Fruit fly (Drosophila melanogaster) whole organism, prepupa: ENCODE measurements around the gene Gad1.

Source experiments
- Blimp-1 ChIP-seq: fragments of 200-800 bp; sonication (Bioruptor generic); optimal IDR thresholded peaks from 3 replicates; lab custom pipeline; 2017; ENCODE audit warnings: missing biosample characterization, missing genetic modification characterization, mild to moderate bottlenecking, moderate library complexity, missing genetic modification reagents
- CG10631 ChIP-seq: fragments of 200-800 bp; sonication (Bioruptor generic); optimal IDR thresholded peaks from 2 replicates; lab custom pipeline; 2016; ENCODE audit warnings: missing biosample characterization, missing genetic modification characterization
- CG10669 ChIP-seq: fragments of 200-800 bp; sonication (Bioruptor generic); optimal IDR thresholded peaks from 3 replicates; lab custom pipeline; 2018; ENCODE audit warnings: missing biosample characterization, mild to moderate bottlenecking, missing genetic modification characterization, moderate library complexity
- CG11294 ChIP-seq: fragments of 200-800 bp; sonication (Bioruptor generic); IDR thresholded peaks from 2 replicates; pipeline ENCODE4 v1.3.6; 2022; ENCODE audit warnings: missing biosample characterization, missing genetic modification characterization
- CG1621 ChIP-seq: fragments of 200-800 bp; sonication (Bioruptor generic); optimal IDR thresholded peaks from 3 replicates; lab custom pipeline; 2018; ENCODE audit warnings: missing biosample characterization, mild to moderate bottlenecking, missing genetic modification characterization
- CG16779 ChIP-seq: fragments of 200-800 bp; sonication (Bioruptor generic); optimal IDR thresholded peaks from 3 replicates; lab custom pipeline; 2017; ENCODE audit warnings: missing biosample characterization, mild to moderate bottlenecking, missing genetic modification characterization
- CG3032 ChIP-seq: fragments of 200-800 bp; optimal IDR thresholded peaks from 2 replicates; lab custom pipeline; 2019; ENCODE audit warnings: missing biosample characterization, mild to moderate bottlenecking, missing genetic modification characterization, moderate library complexity
- CG32006 ChIP-seq: fragments of 200-800 bp; sonication (Bioruptor generic); optimal IDR thresholded peaks from 3 replicates; lab custom pipeline; 2017; ENCODE audit warnings: missing biosample characterization, mild to moderate bottlenecking, missing genetic modification characterization
- CG34406 ChIP-seq: fragments of 200-800 bp; sonication (Bioruptor generic); optimal IDR thresholded peaks from 3 replicates; lab custom pipeline; 2016; ENCODE audit warnings: missing biosample characterization, missing genetic modification characterization
- CG3919 ChIP-seq: fragments of 200-800 bp; sonication (Bioruptor generic); optimal IDR thresholded peaks from 3 replicates; lab custom pipeline; 2016; ENCODE audit warnings: missing biosample characterization, missing genetic modification characterization
- CG4318 ChIP-seq: fragments of 200-800 bp; sonication (Bioruptor generic); optimal IDR thresholded peaks from 3 replicates; lab custom pipeline; 2017; ENCODE audit warnings: missing biosample characterization, mild to moderate bottlenecking, missing genetic modification characterization
- CG6163 ChIP-seq: fragments of 200-800 bp; sonication (Bioruptor generic); IDR thresholded peaks from 3 replicates; pipeline ENCODE4 v1.3.6; 2022; ENCODE audit warnings: missing biosample characterization, missing genetic modification characterization
- CG6276 ChIP-seq: fragments of 200-800 bp; sonication (Bioruptor generic); optimal IDR thresholded peaks from 2 replicates; lab custom pipeline; 2017; ENCODE audit warnings: missing biosample characterization, mild to moderate bottlenecking, missing genetic modification characterization
- CG7368 ChIP-seq: fragments of 200-800 bp; sonication (Bioruptor generic); optimal IDR thresholded peaks from 3 replicates; lab custom pipeline; 2016; ENCODE audit warnings: missing biosample characterization, missing genetic modification characterization
- CG8119 ChIP-seq: fragments of 200-800 bp; sonication (Bioruptor generic); IDR thresholded peaks from 3 replicates; pipeline ENCODE4 v1.3.6; 2022; ENCODE audit warnings: missing biosample characterization, missing genetic modification characterization
- CG9139 ChIP-seq: fragments of 200-800 bp; sonication (Bioruptor generic); optimal IDR thresholded peaks from 3 replicates; lab custom pipeline; 2017; ENCODE audit warnings: missing biosample characterization, mild to moderate bottlenecking, missing genetic modification characterization
- Eip78C ChIP-seq: fragments of 200-800 bp; sonication (Bioruptor generic); peaks from one replicate; lab custom pipeline; 2016; ENCODE audit warnings: missing biosample characterization, missing genetic modification characterization
- Ets21C ChIP-seq: fragments of 200-800 bp; sonication (Bioruptor generic); optimal IDR thresholded peaks from 3 replicates; lab custom pipeline; 2016; ENCODE audit warnings: missing biosample characterization, missing genetic modification characterization
- Hr38 ChIP-seq: sonication (Bioruptor generic); optimal IDR thresholded peaks from 2 replicates; lab custom pipeline; 2016; ENCODE audit warnings: missing biosample characterization, missing genetic modification characterization
- Smox ChIP-seq: fragments of 200-800 bp; sonication (Bioruptor generic); optimal IDR thresholded peaks from 3 replicates; lab custom pipeline; 2016; ENCODE audit warnings: missing biosample characterization, missing genetic modification characterization
- Sox102F ChIP-seq: fragments of 200-800 bp; sonication (Bioruptor generic); optimal IDR thresholded peaks from 2 replicates; lab custom pipeline; 2016; ENCODE audit warnings: missing biosample characterization, mild to moderate bottlenecking, missing genetic modification characterization
- Sox15 ChIP-seq: fragments of 200-800 bp; sonication (Bioruptor generic); optimal IDR thresholded peaks from 3 replicates; lab custom pipeline; 2016; ENCODE audit warnings: missing biosample characterization, missing genetic modification characterization
- achi ChIP-seq: fragments of 200-800 bp; sonication (Bioruptor generic); optimal IDR thresholded peaks from 3 replicates; lab custom pipeline; 2016; ENCODE audit warnings: missing biosample characterization, missing genetic modification characterization
- acj6 ChIP-seq: fragments of 200-800 bp; sonication (Bioruptor generic); optimal IDR thresholded peaks from 3 replicates; lab custom pipeline; 2016; ENCODE audit warnings: missing biosample characterization, missing genetic modification characterization
- dac ChIP-seq: fragments of 200-800 bp; sonication (Bioruptor generic); optimal IDR thresholded peaks from 2 replicates; lab custom pipeline; 2017; ENCODE audit warnings: missing biosample characterization, mild to moderate bottlenecking, missing genetic modification characterization
- dsx ChIP-seq: fragments of 200-800 bp; optimal IDR thresholded peaks from 3 replicates; lab custom pipeline; 2019; ENCODE audit warnings: missing biosample characterization, mild to moderate bottlenecking, missing genetic modification characterization, moderate library complexity; ENCODE audit not compliant: poor library complexity, severe bottlenecking
- eg ChIP-seq: fragments of 200-800 bp; sonication (Bioruptor generic); IDR thresholded peaks from 3 replicates; pipeline ENCODE4 v1.3.6; 2022; ENCODE audit warnings: missing biosample characterization, missing genetic modification characterization
- fd85E ChIP-seq: fragments of 200-800 bp; sonication (Bioruptor generic); optimal IDR thresholded peaks from 3 replicates; lab custom pipeline; 2016; ENCODE audit warnings: missing biosample characterization, missing genetic modification characterization
- fkh ChIP-seq: fragments of 200-800 bp; sonication (Bioruptor generic); optimal IDR thresholded peaks from 3 replicates; lab custom pipeline; 2017; ENCODE audit warnings: missing biosample characterization, mild to moderate bottlenecking, missing genetic modification characterization, moderate library complexity
- lz ChIP-seq: fragments of 200-800 bp; sonication (Bioruptor generic); optimal IDR thresholded peaks from 3 replicates; lab custom pipeline; 2016; ENCODE audit warnings: missing biosample characterization, missing genetic modification characterization
- pdm3 ChIP-seq: fragments of 200-800 bp; sonication (Bioruptor generic); optimal IDR thresholded peaks from 3 replicates; lab custom pipeline; 2016; ENCODE audit warnings: missing biosample characterization, missing genetic modification characterization
- salr ChIP-seq, 2 experiments: fragments of 200-800 bp; sonication (Bioruptor generic); optimal IDR thresholded peaks; 3 replicates each; lab custom pipeline; 2016 to 2018; ENCODE audit warnings: missing biosample characterization in 2 of 2, missing genetic modification characterization in 2 of 2, mild to moderate bottlenecking in 1 of 2
- spab ChIP-seq: fragments of 200-800 bp; sonication (Bioruptor generic); optimal IDR thresholded peaks from 2 replicates; lab custom pipeline; 2017; ENCODE audit warnings: missing biosample characterization, mild to moderate bottlenecking, missing genetic modification characterization, missing genetic modification reagents
- ss ChIP-seq, 2 experiments: fragments of 200-800 bp; sonication (Bioruptor generic); optimal IDR thresholded peaks; 2 replicates in 1 of 2; 3 replicates in 1 of 2; lab custom pipeline; 2017 to 2018; ENCODE audit warnings: mild to moderate bottlenecking in 2 of 2, missing biosample characterization in 2 of 2, missing genetic modification characterization in 2 of 2, moderate library complexity in 1 of 2
- svp ChIP-seq: fragments of 200-800 bp; sonication (Bioruptor generic); peaks from one replicate; lab custom pipeline; 2016; ENCODE audit warnings: missing biosample characterization, missing genetic modification characterization
- vri ChIP-seq: fragments of 200-800 bp; sonication (Bioruptor generic); optimal IDR thresholded peaks from 3 replicates; lab custom pipeline; 2016; ENCODE audit warnings: missing biosample characterization, mild to moderate bottlenecking, missing genetic modification characterization

Gene Gad1

dm6 chr3L:4102496-4103257 lies 14.1 kb upstream of the Gad1 start, which contains the start of gene CG14995 (continued):
- TF ChIP-seq CG10631 (GFP tag; lab: Kevin White, UChicago) (no peak), spab (GFP tag; lab: Kevin White, UChicago) (no peak), fd85E (peak; percentile 19), vri (GFP tag; lab: Kevin White, UChicago) (no peak), salr (GFP tag; optimal IDR thresholded peaks at IDR 0.05; lab: Kevin White, UChicago) (no peak), CG6163 (GFP tag; lab: Robert Waterston, UW) (peak; percentile 64; the same call in 2 of the 3 replicates), achi (GFP tag; lab: Kevin White, UChicago) (no peak), Eip78C (peak; percentile 76), Sox102F (GFP tag; lab: Kevin White, UChicago) (peak; percentile 15)

dm6 chr3L:4099194-4099593 lies 10.7 kb upstream of the Gad1 start:
- no peak for TF ChIP-seq CG10631 (GFP tag; lab: Kevin White, UChicago)
- TF ChIP-seq acj6 (GFP tag; lab: Kevin White, UChicago), result no peak
- no peak for TF ChIP-seq CG11294
- TF ChIP-seq svp (GFP tag; lab: Kevin White, UChicago), result peak; percentile 4
- no peak for TF ChIP-seq CG34406 (GFP tag; lab: Kevin White, UChicago)
- peak; percentile 36 for TF ChIP-seq fkh (GFP tag; lab: Kevin White, UChicago)
- TF ChIP-seq CG3032 (tag; lab: Kevin White, UChicago), result no peak
- no peak for TF ChIP-seq CG1621 (tag; lab: Kevin White, UChicago)
- no peak for TF ChIP-seq CG3919 (GFP tag; lab: Kevin White, UChicago)
- no peak for TF ChIP-seq eg
- no peak for TF ChIP-seq pdm3 (GFP tag; lab: Kevin White, UChicago)

dm6 chr3L:4096546-4096945 lies 8.0 kb upstream of the Gad1 start:
- TF ChIP-seq CG10669 (GFP tag; lab: Kevin White, UChicago) (no peak), pdm3 (GFP tag; lab: Kevin White, UChicago) (no peak), ss (GFP tag; optimal IDR thresholded peaks at IDR 0.05; lab: Kevin White, UChicago) (peak in 1 of 2 experiments; percentile 96), CG6163 (GFP tag; lab: Robert Waterston, UW) (no peak), dac (GFP tag; lab: Kevin White, UChicago) (no peak), CG11294 (no peak), vri (GFP tag; lab: Kevin White, UChicago) (no peak), Sox102F (GFP tag; lab: Kevin White, UChicago) (no peak)

dm6 chr3L:4092705-4093257 lies 4.2 kb upstream of the Gad1 start, which contains the start of gene CG14990:
CG14990 (plus strand) TSS chr3L:4093207.
- TF ChIP-seq CG4318 (GFP tag; lab: Kevin White, UChicago) (no peak), CG7368 (GFP tag; lab: Kevin White, UChicago) (no peak), Hr38 (GFP tag; lab: Kevin White, UChicago) (no peak), Blimp-1 (no peak), CG11294 (no peak), CG9139 (GFP tag; lab: Kevin White, UChicago) (no peak), CG10669 (GFP tag; lab: Kevin White, UChicago) (no peak), Smox (no peak), CG8119 (no peak), Sox15 (GFP tag; lab: Kevin White, UChicago) (no peak), CG6276 (no peak), lz (GFP tag; lab: Kevin White, UChicago) (no peak), CG16779 (tag; lab: Kevin White, UChicago) (no peak), CG32006 (GFP tag; lab: Kevin White, UChicago) (no peak), Ets21C (GFP tag; lab: Kevin White, UChicago) (no peak), dac (GFP tag; lab: Kevin White, UChicago) (no peak), dsx (GFP tag; lab: Kevin White, UChicago) (no peak)
